Fruit fly (Drosophila melanogaster) whole organism, embryonic: ENCODE data around the gene CG3224.
A peak's percentile ranks its signal among the peaks of the same experiment; 100 is the strongest.

Source experiments
- Adf1 ChIP-seq: fragments of 200-800 bp; sonication (Bioruptor generic); IDR thresholded peaks from 2 replicates; pipeline ENCODE4 v1.3.6; 2022; ENCODE audit warnings: missing biosample characterization, missing genetic modification characterization
- Atf3 ChIP-seq: fragments of 200-800 bp; sonication (Bioruptor generic); optimal IDR thresholded peaks from 3 replicates; lab custom pipeline; 2016; ENCODE audit warnings: missing biosample characterization, missing genetic modification characterization
- CG11247 ChIP-seq: fragments of 200-800 bp; sonication (Bioruptor generic); IDR thresholded peaks from 2 replicates; pipeline ENCODE4 v1.3.6; 2022; ENCODE audit warnings: missing biosample characterization, missing genetic modification characterization
- CG12155 ChIP-seq: fragments of 200-800 bp; sonication (Bioruptor generic); optimal IDR thresholded peaks from 3 replicates; lab custom pipeline; 2016; ENCODE audit warnings: missing biosample characterization, missing genetic modification characterization
- CG16813 ChIP-seq: fragments of 200-800 bp; sonication (Bioruptor generic); IDR thresholded peaks from 3 replicates; pipeline ENCODE4 v1.3.6; 2022; ENCODE audit warnings: missing biosample characterization, missing genetic modification characterization; ENCODE audit not compliant: partially characterized antibody
- CG17186 ChIP-seq: fragments of 200-800 bp; sonication (Bioruptor generic); optimal IDR thresholded peaks from 3 replicates; lab custom pipeline; 2017; ENCODE audit warnings: missing biosample characterization, missing genetic modification reagents, missing genetic modification characterization
- CG2116 ChIP-seq: fragments of 200-800 bp; sonication (Bioruptor generic); optimal IDR thresholded peaks from 3 replicates; lab custom pipeline; 2018; ENCODE audit warnings: missing biosample characterization, mild to moderate bottlenecking, missing genetic modification characterization
- CG2129 ChIP-seq: fragments of 200-800 bp; sonication (Bioruptor generic); IDR thresholded peaks from 2 replicates; pipeline ENCODE4 v1.3.6; 2022; ENCODE audit warnings: missing biosample characterization, missing genetic modification characterization; ENCODE audit not compliant: partially characterized antibody
- CG2202 ChIP-seq: fragments of 200-800 bp; sonication (Bioruptor generic); optimal IDR thresholded peaks from 2 replicates; lab custom pipeline; 2018; ENCODE audit warnings: missing biosample characterization, mild to moderate bottlenecking, missing genetic modification characterization
- CG31224 ChIP-seq: fragments of 200-800 bp; sonication (Bioruptor generic); IDR thresholded peaks from 2 replicates; pipeline ENCODE4 v1.3.6; 2022; ENCODE audit warnings: missing biosample characterization, missing genetic modification characterization
- CG3281 ChIP-seq: fragments of 200-800 bp; sonication (Bioruptor generic); optimal IDR thresholded peaks from 3 replicates; lab custom pipeline; 2017; ENCODE audit warnings: missing biosample characterization, mild to moderate bottlenecking, missing genetic modification characterization
- CG34376 ChIP-seq: fragments of 200-800 bp; sonication (Bioruptor generic); optimal IDR thresholded peaks from 2 replicates; lab custom pipeline; 2018; ENCODE audit warnings: missing biosample characterization, mild to moderate bottlenecking, missing genetic modification characterization
- CG4360 ChIP-seq: fragments of 200-800 bp; sonication (Bioruptor generic); IDR thresholded peaks from 2 replicates; pipeline ENCODE4 v1.3.6; 2022; ENCODE audit warnings: missing biosample characterization, missing genetic modification characterization
- CG43689 ChIP-seq: fragments of 200-800 bp; sonication (Bioruptor generic); IDR thresholded peaks from 2 replicates; pipeline ENCODE4 v1.3.6; 2022; ENCODE audit warnings: missing biosample characterization, missing genetic modification characterization
- CG8478 ChIP-seq: fragments of >200 bp; optimal IDR thresholded peaks from 2 replicates; lab custom pipeline; 2018
- CG9797 ChIP-seq: fragments of 200-800 bp; sonication (Bioruptor generic); optimal IDR thresholded peaks from 3 replicates; lab custom pipeline; 2018; ENCODE audit warnings: missing biosample characterization, mild to moderate bottlenecking, missing genetic modification characterization
- CG9876 ChIP-seq: fragments of 200-800 bp; sonication (Bioruptor generic); optimal IDR thresholded peaks from 2 replicates; lab custom pipeline; 2016; ENCODE audit warnings: missing biosample characterization, missing genetic modification characterization
- Dad ChIP-seq: fragments of 200-800 bp; sonication (Bioruptor generic); optimal IDR thresholded peaks from 3 replicates; lab custom pipeline; 2016; ENCODE audit warnings: missing biosample characterization, missing genetic modification characterization
- Hr3 ChIP-seq: fragments of 200-800 bp; sonication (Bioruptor generic); optimal IDR thresholded peaks from 3 replicates; lab custom pipeline; 2016; ENCODE audit warnings: missing biosample characterization, missing genetic modification characterization
- PHDP ChIP-seq: fragments of 200-800 bp; sonication (Bioruptor generic); optimal IDR thresholded peaks from 3 replicates; lab custom pipeline; 2018; ENCODE audit warnings: missing biosample characterization, mild to moderate bottlenecking, missing genetic modification characterization, moderate library complexity
- Pdp1 ChIP-seq, 2 experiments: fragments of 200-800 bp; sonication (Bioruptor generic); optimal IDR thresholded peaks; 3 replicates each; lab custom pipeline; 2016; ENCODE audit warnings: missing biosample characterization in 2 of 2, missing genetic modification characterization in 2 of 2, mild to moderate bottlenecking in 1 of 2, moderate library complexity in 1 of 2
- Ravus ChIP-seq: fragments of 200-800 bp; sonication (Bioruptor generic); IDR thresholded peaks from 2 replicates; pipeline ENCODE4 v1.3.6; 2022; ENCODE audit warnings: missing biosample characterization, missing genetic modification characterization
- Rx ChIP-seq: fragments of 200-800 bp; sonication (Bioruptor generic); IDR thresholded peaks from 2 replicates; pipeline ENCODE4 v1.3.6; 2022; ENCODE audit warnings: missing biosample characterization, missing genetic modification characterization
- Trl ChIP-seq, 3 experiments: fragments of >200 bp in 2 of 3; fragments of 200-800 bp in 1 of 3; sonication (Bioruptor generic) in 1 of 3; optimal IDR thresholded peaks; 2 replicates in 1 of 3; 3 replicates in 2 of 3; lab custom pipeline; 2016 to 2017; ENCODE audit warnings: missing biosample characterization in 1 of 3, missing genetic modification characterization in 1 of 3
- cg ChIP-seq: fragments of 200-800 bp; sonication (Bioruptor generic); optimal IDR thresholded peaks from 3 replicates; lab custom pipeline; 2019; ENCODE audit warnings: missing biosample characterization, mild to moderate bottlenecking, missing genetic modification characterization, moderate library complexity
- eve ChIP-seq, 2 experiments: fragments of >200 bp; optimal IDR thresholded peaks; 2 replicates each; lab custom pipeline; 2017; ENCODE audit warnings: missing biosample characterization in 2 of 2, missing genetic modification characterization in 2 of 2
- exex ChIP-seq: fragments of 200-800 bp; sonication (Bioruptor generic); optimal IDR thresholded peaks from 4 replicates; lab custom pipeline; 2018; ENCODE audit warnings: missing biosample characterization, mild to moderate bottlenecking, missing genetic modification characterization, moderate library complexity
- eyg ChIP-seq: fragments of 200-800 bp; sonication (Bioruptor generic); optimal IDR thresholded peaks from 3 replicates; lab custom pipeline; 2016; ENCODE audit warnings: missing biosample characterization, missing genetic modification characterization
- gcm2 ChIP-seq: fragments of 200-800 bp; sonication (Bioruptor generic); optimal IDR thresholded peaks from 2 replicates; lab custom pipeline; 2016; ENCODE audit warnings: missing biosample characterization, missing genetic modification characterization
- grn ChIP-seq: fragments of 200-800 bp; sonication (Bioruptor generic); optimal IDR thresholded peaks from 3 replicates; lab custom pipeline; 2017; ENCODE audit warnings: missing biosample characterization, missing genetic modification characterization
- hb ChIP-seq: fragments of 200-800 bp; sonication (Bioruptor generic); IDR thresholded peaks from 3 replicates; pipeline ENCODE4 v1.3.6; 2022; ENCODE audit warnings: missing biosample characterization, missing genetic modification characterization; ENCODE audit not compliant: partially characterized antibody
- her ChIP-seq: fragments of 200-800 bp; sonication (Bioruptor generic); optimal IDR thresholded peaks from 2 replicates; lab custom pipeline; 2016; ENCODE audit warnings: missing biosample characterization, missing genetic modification characterization
- inv ChIP-seq: fragments of 200-800 bp; sonication (Bioruptor generic); IDR thresholded peaks from 2 replicates; pipeline ENCODE4 v1.3.6; 2022; ENCODE audit warnings: missing biosample characterization, missing genetic modification characterization; ENCODE audit not compliant: partially characterized antibody
- lmd ChIP-seq: fragments of 200-800 bp; sonication (Bioruptor generic); IDR thresholded peaks from 2 replicates; pipeline ENCODE4 v1.3.6; 2022; ENCODE audit warnings: missing biosample characterization, missing genetic modification characterization
- mam ChIP-seq: fragments of 200-800 bp; sonication (Bioruptor generic); optimal IDR thresholded peaks from 3 replicates; lab custom pipeline; 2016; ENCODE audit warnings: missing biosample characterization, missing genetic modification characterization
- mirr ChIP-seq: fragments of 200-800 bp; sonication (Bioruptor generic); optimal IDR thresholded peaks from 3 replicates; lab custom pipeline; 2018; ENCODE audit warnings: missing biosample characterization, mild to moderate bottlenecking, missing genetic modification characterization
- nom ChIP-seq: fragments of 200-800 bp; sonication (Bioruptor generic); optimal IDR thresholded peaks from 2 replicates; lab custom pipeline; 2017; ENCODE audit warnings: missing biosample characterization, missing genetic modification characterization, mild to moderate bottlenecking, moderate library complexity, missing genetic modification reagents
- pb ChIP-seq: fragments of 200-800 bp; sonication (Bioruptor generic); optimal IDR thresholded peaks from 3 replicates; lab custom pipeline; 2016; ENCODE audit warnings: missing biosample characterization, missing genetic modification characterization
- pros ChIP-seq: fragments of 200-800 bp; sonication (Bioruptor generic); optimal IDR thresholded peaks from 3 replicates; lab custom pipeline; 2019; ENCODE audit warnings: missing biosample characterization, mild to moderate bottlenecking, missing genetic modification characterization, moderate library complexity
- sd ChIP-seq: fragments of 200-800 bp; sonication (Bioruptor generic); optimal IDR thresholded peaks from 3 replicates; lab custom pipeline; 2018; ENCODE audit warnings: missing biosample characterization, mild to moderate bottlenecking, missing genetic modification characterization, moderate library complexity
- sug ChIP-seq: fragments of 200-800 bp; optimal IDR thresholded peaks from 2 replicates; lab custom pipeline; 2019; ENCODE audit warnings: missing biosample characterization, mild to moderate bottlenecking, missing genetic modification characterization, moderate library complexity
- tna ChIP-seq: fragments of 200-800 bp; sonication (Bioruptor generic); IDR thresholded peaks from 2 replicates; pipeline ENCODE4 v1.3.6; 2022; ENCODE audit warnings: missing biosample characterization, missing genetic modification characterization; ENCODE audit not compliant: partially characterized antibody
- twi ChIP-seq: fragments of 200-800 bp; optimal IDR thresholded peaks from 2 replicates; lab custom pipeline; 2019; ENCODE audit warnings: missing biosample characterization, mild to moderate bottlenecking, missing genetic modification characterization, moderate library complexity
- unc-4 ChIP-seq: fragments of 200-800 bp; sonication (Bioruptor generic); IDR thresholded peaks from 2 replicates; pipeline ENCODE4 v1.3.6; 2022; ENCODE audit warnings: missing biosample characterization, missing genetic modification characterization; ENCODE audit not compliant: partially characterized antibody
- usp ChIP-seq: fragments of >200 bp; optimal IDR thresholded peaks from 2 replicates; lab custom pipeline; 2017; ENCODE audit warnings: missing biosample characterization, missing genetic modification characterization

Gene CG3224

DNA sequence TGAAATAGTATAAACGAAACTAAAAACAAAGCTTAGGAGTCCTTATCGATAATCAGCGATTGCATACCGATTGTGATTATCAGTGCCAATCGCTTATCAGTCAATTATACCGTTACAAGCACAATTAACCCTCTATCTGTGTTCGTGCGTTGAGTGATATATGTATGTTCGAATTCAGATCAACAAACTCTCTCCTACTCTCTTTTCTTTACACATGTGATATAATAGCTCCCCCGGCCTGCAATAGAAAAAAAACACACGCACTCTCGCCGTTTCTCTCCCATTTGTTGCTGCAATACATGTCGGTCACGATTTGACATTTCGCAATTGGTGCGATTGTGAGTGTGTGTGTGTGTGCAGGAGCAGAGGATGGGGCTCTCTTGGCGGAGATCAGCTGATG is 1.1 kb upstream of the CG3224 start:
- no peak for TF ChIP-seq CG2202 (tag; lab: Kevin White, UChicago)
- TF ChIP-seq eve (GFP tag; optimal IDR thresholded peaks at IDR 0.05; lab: Kevin White, UChicago), result peak in 1 of 2 experiments; percentile 29
- peak; percentile 10 for TF ChIP-seq mirr (GFP tag; lab: Kevin White, UChicago)
- peak; percentile 89 for TF ChIP-seq exex (tag; lab: Kevin White, UChicago)
- TF ChIP-seq cg (GFP tag; lab: Kevin White, UChicago), result peak; percentile 56
- no peak for TF ChIP-seq CG31224 (GFP tag; lab: Robert Waterston, UW)
- TF ChIP-seq inv (GFP tag; lab: Robert Waterston, UW), result no peak
- no peak for TF ChIP-seq CG2116 (GFP tag; lab: Kevin White, UChicago)
- TF ChIP-seq Hr3, result no peak
- TF ChIP-seq sd, result peak; percentile 4
- TF ChIP-seq CG9797 (GFP tag; lab: Kevin White, UChicago), result no peak
- TF ChIP-seq nom (GFP tag; lab: Kevin White, UChicago), result no peak
- TF ChIP-seq CG17186 (GFP tag; lab: Kevin White, UChicago), result no peak
- no peak for TF ChIP-seq Adf1
- TF ChIP-seq Pdp1 (GFP tag; optimal IDR thresholded peaks at IDR 0.05; lab: Kevin White, UChicago), result peak in 1 of 2 experiments; percentile 92
- no peak for TF ChIP-seq pb (GFP tag; lab: Kevin White, UChicago)
- TF ChIP-seq tna, result no peak
- TF ChIP-seq CG11247 (GFP tag; lab: Robert Waterston, UW), result no peak
- TF ChIP-seq pros (GFP tag; lab: Kevin White, UChicago), result no peak
- TF ChIP-seq CG16813, result no peak
- TF ChIP-seq Ravus (GFP tag; lab: Robert Waterston, UW), result no peak
- no peak for TF ChIP-seq CG9876
- no peak for TF ChIP-seq unc-4 (GFP tag; lab: Robert Waterston, UW)
- peak; percentile 87 for TF ChIP-seq grn (GFP tag; lab: Kevin White, UChicago)
- TF ChIP-seq CG43689, result no peak
- no peak for TF ChIP-seq Rx (GFP tag; lab: Robert Waterston, UW)
- TF ChIP-seq CG8478, result no peak
- peak; percentile 54 for TF ChIP-seq sug (tag; lab: Kevin White, UChicago)
- TF ChIP-seq Dad, result no peak
- no peak for TF ChIP-seq lmd (GFP tag; lab: Robert Waterston, UW)
- TF ChIP-seq CG2129 (GFP tag; lab: Robert Waterston, UW), result no peak
- peak in 1 of 2 experiments; percentile 24 for TF ChIP-seq Trl (optimal IDR thresholded peaks at IDR 0.05; lab: Kevin White, UChicago)
- TF ChIP-seq Trl (GFP tag; optimal IDR thresholded peaks at IDR 0.05; lab: Kevin White, UChicago), result no peak
- no peak for TF ChIP-seq twi (tag; lab: Kevin White, UChicago)
- no peak for TF ChIP-seq PHDP (tag; lab: Kevin White, UChicago)
- TF ChIP-seq CG12155, result no peak
- no peak for TF ChIP-seq gcm2 (GFP tag; lab: Kevin White, UChicago)
- TF ChIP-seq CG34376, result no peak
- no peak for TF ChIP-seq CG3281
- TF ChIP-seq mam (GFP tag; lab: Kevin White, UChicago), result no peak
- no peak for TF ChIP-seq her (GFP tag; lab: Kevin White, UChicago)
- no peak for TF ChIP-seq CG4360 (GFP tag; lab: Robert Waterston, UW)
- no peak for TF ChIP-seq usp (GFP tag; lab: Kevin White, UChicago)
- TF ChIP-seq hb (GFP tag; lab: Robert Waterston, UW), result no peak
- no peak for TF ChIP-seq Atf3 (GFP tag; lab: Kevin White, UChicago)
- no peak for TF ChIP-seq eyg (GFP tag; lab: Kevin White, UChicago)
- TF ChIP-seq, all 482 proteins: peak for 9
